Worm (Caenorhabditis elegans): ENCODE results near the gene ugt-59.
A peak's percentile ranks its signal among the peaks of the same experiment; 100 is the strongest.

The ugt-59 gene

DNA sequence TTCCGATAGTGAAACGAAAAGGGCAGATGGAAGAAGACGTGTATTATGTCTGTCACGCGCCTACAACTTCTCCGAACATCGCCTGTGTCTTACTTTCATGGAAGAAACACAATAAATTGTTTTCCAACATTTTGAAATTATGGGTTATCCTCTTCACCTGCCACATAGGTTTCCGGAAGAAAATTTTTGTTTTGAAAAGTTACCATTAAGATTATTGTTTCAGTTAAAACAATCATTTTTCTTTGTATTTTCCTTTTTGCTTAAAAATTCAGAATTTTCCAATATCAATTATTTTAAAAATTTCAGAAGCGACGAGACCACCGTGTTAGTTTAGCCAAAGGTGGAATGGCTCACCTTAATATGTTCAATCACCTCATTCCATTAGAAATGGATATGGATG, 14.2 kb downstream of the ugt-59 start, which contains the start of gene mask-1:
TSS of gene mask-1 (plus strand) at position 301 of the 400 bp plus-strand sequence.
- TF ChIP-seq lin-39 (tag; optimal IDR thresholded peaks at IDR 0.05) (no peak), fos-1 (tag; optimal IDR thresholded peaks at IDR 0.05) (no peak), ceh-82 (tag; optimal IDR thresholded peaks at IDR 0.05) (no peak), ztf-4 (tag; optimal IDR thresholded peaks at IDR 0.05) (no peak), nhr-43 (tag; optimal IDR thresholded peaks at IDR 0.05; ENCODE audit: poor library complexity, severe bottlenecking) (no peak), zag-1 (tag; optimal IDR thresholded peaks at IDR 0.05) (no peak), nhr-23 (tag; optimal IDR thresholded peaks at IDR 0.05) (no peak), fkh-2 (tag; optimal IDR thresholded peaks at IDR 0.05) (no peak)

DNA sequence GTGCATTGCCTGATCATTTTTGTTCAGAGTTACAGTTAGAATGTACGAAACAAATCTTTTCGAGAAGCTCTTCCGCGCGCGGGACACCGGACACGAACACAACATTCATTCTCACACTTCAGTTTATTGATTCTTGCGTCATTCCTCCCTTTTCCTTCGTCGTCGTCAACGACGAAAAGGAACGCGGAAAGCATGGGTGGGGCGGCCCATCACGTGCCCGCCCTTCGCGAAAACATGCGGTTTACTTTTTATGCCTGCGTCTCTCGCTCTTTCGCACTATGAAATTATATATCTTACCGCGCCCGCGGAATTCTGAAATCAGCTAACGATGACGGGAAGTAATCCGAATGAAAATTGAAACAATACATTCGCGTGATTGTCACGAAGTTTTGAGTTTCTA, 20.2 kb downstream of the ugt-59 start:
- TF ChIP-seq fos-1 (tag; optimal IDR thresholded peaks at IDR 0.05) (no peak), nfya-1 (tag; optimal IDR thresholded peaks at IDR 0.05; ENCODE audit: insufficient read depth) (peak; percentile 54), nhr-67 (tag; optimal IDR thresholded peaks at IDR 0.05) (no peak), snpc-4 (tag; optimal IDR thresholded peaks at IDR 0.05) (peak; percentile 54), mdl-1 (tag; optimal IDR thresholded peaks at IDR 0.05) (peak; percentile 35), ztf-4 (tag; optimal IDR thresholded peaks at IDR 0.05) (peak; percentile 39), lin-15B (tag; optimal IDR thresholded peaks at IDR 0.05) (peak; percentile 7), nhr-11 (tag; optimal IDR thresholded peaks at IDR 0.05) (no peak), elt-2 (tag; optimal IDR thresholded peaks at IDR 0.05) (peak; percentile 33), lin-39 (tag; optimal IDR thresholded peaks at IDR 0.05) (peak; percentile 58), hmg-11 (tag; optimal IDR thresholded peaks at IDR 0.05) (peak; percentile 47), daf-12 (tag; optimal IDR thresholded peaks at IDR 0.05) (no peak), pha-4 (tag; optimal IDR thresholded peaks at IDR 0.05) (peak; percentile 52), lsy-12 (tag; optimal IDR thresholded peaks at IDR 0.05) (peak; percentile 45), nhr-23 (tag; optimal IDR thresholded peaks at IDR 0.05) (peak; percentile 60), ama-1 (optimal IDR thresholded peaks at IDR 0.05) (peak; percentile 90), mml-1 (tag; optimal IDR thresholded peaks at IDR 0.05) (peak; percentile 49), egl-5 (tag; optimal IDR thresholded peaks at IDR 0.05) (peak; percentile 82), nhr-25 (tag; optimal IDR thresholded peaks at IDR 0.05) (peak; percentile 13), nhr-43 (tag; optimal IDR thresholded peaks at IDR 0.05; ENCODE audit: poor library complexity, severe bottlenecking) (peak; percentile 81)

DNA sequence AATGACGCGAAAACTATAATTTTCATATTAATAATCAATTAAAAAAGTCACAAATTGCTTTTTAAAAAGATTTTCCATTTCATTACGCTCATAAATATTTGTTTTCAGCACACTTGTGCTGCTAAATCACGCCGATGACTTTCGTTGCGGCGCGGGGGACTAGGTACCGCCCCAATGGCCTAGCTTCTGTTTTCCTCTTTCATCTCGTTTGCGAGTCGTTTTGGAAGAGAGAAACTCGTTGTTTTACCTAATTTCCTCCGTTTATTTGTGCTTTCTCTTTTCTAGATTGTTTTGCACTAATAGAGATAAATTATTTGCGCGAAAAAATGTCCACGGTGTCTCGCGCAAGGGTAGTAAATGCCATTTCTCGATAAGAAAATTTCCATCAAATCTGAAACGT, 20.6 kb downstream of the ugt-59 start:
- no peak for TF ChIP-seq nfya-1 (tag; optimal IDR thresholded peaks at IDR 0.05; ENCODE audit: insufficient read depth)
- no peak for TF ChIP-seq nhr-11 (tag; optimal IDR thresholded peaks at IDR 0.05)
- no peak for TF ChIP-seq ama-1 (optimal IDR thresholded peaks at IDR 0.05)
- no peak for TF ChIP-seq pqm-1 (tag; optimal IDR thresholded peaks at IDR 0.05)
- no peak for TF ChIP-seq elt-3 (tag; optimal IDR thresholded peaks at IDR 0.05)
- TF ChIP-seq zag-1 (tag; optimal IDR thresholded peaks at IDR 0.05) = no peak
- no peak for TF ChIP-seq fkh-2 (tag; optimal IDR thresholded peaks at IDR 0.05)
- TF ChIP-seq nhr-76 (tag; optimal IDR thresholded peaks at IDR 0.05) = no peak
- TF ChIP-seq ceh-28 (tag; optimal IDR thresholded peaks at IDR 0.05) = no peak
- no peak for TF ChIP-seq ceh-16 (tag; optimal IDR thresholded peaks at IDR 0.05)
- TF ChIP-seq daf-12 (tag; optimal IDR thresholded peaks at IDR 0.05) = no peak
- TF ChIP-seq hmg-11 (tag; optimal IDR thresholded peaks at IDR 0.05) = no peak
- TF ChIP-seq nhr-12 (tag; optimal IDR thresholded peaks at IDR 0.05) = no peak
- TF ChIP-seq unc-39 (tag; optimal IDR thresholded peaks at IDR 0.05) = no peak
- TF ChIP-seq egl-5 (tag; optimal IDR thresholded peaks at IDR 0.05) = no peak
- no peak for TF ChIP-seq nhr-28 (tag; optimal IDR thresholded peaks at IDR 0.05)
- no peak for TF ChIP-seq eor-1 (tag; optimal IDR thresholded peaks at IDR 0.05)
- no peak for TF ChIP-seq ztf-11 (tag; optimal IDR thresholded peaks at IDR 0.05)
- TF ChIP-seq jun-1 (tag; optimal IDR thresholded peaks at IDR 0.05) = no peak

DNA sequence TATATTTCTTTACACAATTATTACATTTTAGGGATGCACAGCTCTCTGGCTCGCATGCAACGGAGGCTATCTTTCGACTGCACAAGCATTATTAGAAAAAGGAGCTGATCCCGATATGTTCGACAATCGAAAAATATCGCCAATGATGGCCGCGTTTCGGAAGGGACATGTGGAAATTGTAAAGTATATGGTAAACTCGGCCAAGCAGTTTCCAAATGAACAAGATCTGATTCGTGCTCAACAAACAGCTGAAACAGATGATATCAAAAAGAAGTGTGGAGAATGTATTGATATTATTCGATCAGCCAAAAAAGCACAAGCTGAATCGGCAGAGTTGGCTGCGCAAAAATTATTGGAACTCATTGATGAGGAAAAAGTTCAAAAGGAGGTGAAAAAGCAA, 22.5 kb downstream of the ugt-59 start:
- TF ChIP-seq lin-15B (tag; optimal IDR thresholded peaks at IDR 0.05) = no peak
- no peak for TF ChIP-seq ceh-28 (tag; optimal IDR thresholded peaks at IDR 0.05)

DNA sequence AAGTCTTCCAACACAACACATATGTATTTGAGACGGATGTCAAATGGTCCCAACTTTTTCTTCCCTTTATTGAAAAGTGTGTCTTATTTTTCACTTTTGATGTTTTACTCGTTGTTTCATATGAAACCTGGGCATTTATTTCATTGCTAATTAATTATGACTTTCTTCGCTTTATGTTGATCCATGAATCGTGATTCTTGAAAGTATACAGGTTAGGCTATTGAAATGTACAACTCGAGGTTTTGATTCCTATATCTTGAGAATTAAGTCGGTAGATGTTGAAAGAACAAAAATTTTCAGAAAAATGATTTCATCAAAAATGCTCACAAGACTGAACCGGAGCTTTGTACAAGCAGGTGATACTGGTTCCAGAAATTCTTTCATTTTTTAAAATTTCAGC, 26.7 kb downstream of the ugt-59 start, which contains the start of gene nfu-1:
TSS of gene nfu-1 (plus strand) at position 301 of the 400 bp plus-strand sequence.
- TF ChIP-seq snpc-4 (tag; optimal IDR thresholded peaks at IDR 0.05) = no peak
- TF ChIP-seq elt-3 (tag; optimal IDR thresholded peaks at IDR 0.05) = no peak
- no peak for TF ChIP-seq nhr-28 (tag; optimal IDR thresholded peaks at IDR 0.05)
- TF ChIP-seq zag-1 (tag; optimal IDR thresholded peaks at IDR 0.05) = no peak
- TF ChIP-seq fkh-10 (GFP tag; optimal IDR thresholded peaks at IDR 0.05) = no peak
- TF ChIP-seq elt-2 (tag; optimal IDR thresholded peaks at IDR 0.05) = no peak
- no peak for TF ChIP-seq nhr-23 (tag; optimal IDR thresholded peaks at IDR 0.05)
- no peak for TF ChIP-seq nhr-11 (tag; optimal IDR thresholded peaks at IDR 0.05)
- no peak for TF ChIP-seq nhr-25 (tag; optimal IDR thresholded peaks at IDR 0.05)
- no peak for TF ChIP-seq ztf-4 (tag; optimal IDR thresholded peaks at IDR 0.05)
- TF ChIP-seq nfya-1 (tag; optimal IDR thresholded peaks at IDR 0.05; ENCODE audit: insufficient read depth) = no peak
- TF ChIP-seq skn-1 (tag; optimal IDR thresholded peaks at IDR 0.05) = no peak
- no peak for TF ChIP-seq nhr-12 (tag; optimal IDR thresholded peaks at IDR 0.05)
- no peak for TF ChIP-seq pqm-1 (tag; optimal IDR thresholded peaks at IDR 0.05)

All from whole organism, L3 larva.